Worm (Caenorhabditis elegans): ENCODE measurements around the gene mff-1.

- no peak for TF ChIP-seq tbx-2 (tag; optimal IDR thresholded peaks at IDR 0.05)
- no peak for TF ChIP-seq ama-1 (optimal IDR thresholded peaks at IDR 0.05)
- no peak for TF ChIP-seq ceh-34 (tag; optimal IDR thresholded peaks at IDR 0.05)
- TF ChIP-seq pha-2 (tag; optimal IDR thresholded peaks at IDR 0.05) = no peak
- TF ChIP-seq dve-1 (tag; optimal IDR thresholded peaks at IDR 0.05) = no peak
Measured at ce11 chrX:12978569-12978968, 8.4 kb downstream of the mff-1 start.

Measured in whole organism, late embryonic.